Worm (Caenorhabditis elegans): Measurements from ENCODE around the gene irg-3.

irg-3 gene

DNA sequence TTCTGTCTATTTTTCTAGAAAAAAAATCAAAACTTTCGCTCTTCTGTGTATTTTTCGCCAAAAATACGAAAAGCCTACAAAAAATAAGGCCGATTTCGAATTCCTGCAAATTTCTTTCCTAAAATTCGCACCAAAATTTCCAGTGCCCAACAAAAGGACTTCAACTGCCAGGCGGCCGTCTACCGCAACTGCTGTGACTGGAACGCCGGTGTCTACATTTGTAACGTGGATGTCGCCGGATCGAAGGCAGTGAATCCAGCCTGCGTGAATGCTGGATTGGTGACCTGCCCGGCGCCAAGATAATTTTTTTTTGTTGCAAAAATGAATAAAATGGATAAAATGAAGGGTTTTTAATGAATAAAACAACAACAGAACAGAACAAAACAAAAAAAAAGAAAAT, 9.4 kb downstream of the irg-3 start:
- no peak for TF ChIP-seq elt-3 (tag; optimal IDR thresholded peaks at IDR 0.05)
- no peak for TF ChIP-seq aly-2 (tag; optimal IDR thresholded peaks at IDR 0.05)
- no peak for TF ChIP-seq unc-86 (tag; optimal IDR thresholded peaks at IDR 0.05)
- no peak for TF ChIP-seq ceh-90 (tag; optimal IDR thresholded peaks at IDR 0.05)
- TF ChIP-seq pqm-1 (tag; optimal IDR thresholded peaks at IDR 0.05): no peak
- TF ChIP-seq skn-1 (tag; optimal IDR thresholded peaks at IDR 0.05): no peak
- no peak for TF ChIP-seq snu-23 (GFP tag; optimal IDR thresholded peaks at IDR 0.05)
- TF ChIP-seq unc-98 (GFP tag; IDR thresholded peaks at IDR 0.05): no peak
- TF ChIP-seq ces-1 (GFP tag; optimal IDR thresholded peaks at IDR 0.05): no peak
- no peak for TF ChIP-seq grh-1 (GFP tag; IDR thresholded peaks at IDR 0.05)
- TF ChIP-seq lin-39 (tag; optimal IDR thresholded peaks at IDR 0.05): no peak
- TF ChIP-seq efl-1 (optimal IDR thresholded peaks at IDR 0.05): no peak
- TF ChIP-seq efl-1 (GFP tag; optimal IDR thresholded peaks at IDR 0.05 in 1 of 2): no peak
- TF ChIP-seq nhr-84 (tag; optimal IDR thresholded peaks at IDR 0.05): no peak
- TF ChIP-seq blmp-1 (tag; optimal IDR thresholded peaks at IDR 0.05): no peak
- no peak for TF ChIP-seq nhr-47 (tag; optimal IDR thresholded peaks at IDR 0.05)

DNA sequence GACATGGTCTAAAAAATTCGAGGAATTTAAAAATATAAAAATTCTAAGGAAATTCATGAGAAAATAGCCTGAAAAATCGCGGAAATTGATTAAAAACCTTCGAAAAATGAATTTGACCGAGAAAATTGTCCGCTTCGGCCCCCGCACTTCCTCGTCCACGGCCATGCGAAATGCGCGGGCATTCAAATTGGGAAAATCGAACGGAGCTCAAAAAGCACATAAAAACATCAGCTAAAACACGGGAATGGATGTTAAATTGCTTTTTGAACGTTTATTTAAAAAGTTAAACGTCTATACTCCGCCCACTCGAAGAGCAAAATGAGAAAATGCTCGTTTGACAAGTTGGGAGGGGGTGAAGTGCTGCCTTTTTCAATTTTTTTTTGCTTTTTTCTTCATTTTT, 10.7 kb downstream of the irg-3 start, which contains the start of gene F53E10.6:
Gene F53E10.6, minus strand, starts transcription at position 8 of the 400 bp plus-strand sequence.
- peak in 1 of 2 experiments; percentile 66 for TF ChIP-seq ztf-11 (tag; optimal IDR thresholded peaks at IDR 0.05)
- no peak for TF ChIP-seq nhr-84 (tag; optimal IDR thresholded peaks at IDR 0.05)
- TF ChIP-seq dpl-1 (GFP tag; optimal IDR thresholded peaks at IDR 0.05): peak; percentile 80 to 91 (median 89)
- peak; percentile 94 for TF ChIP-seq rnt-1 (tag; optimal IDR thresholded peaks at IDR 0.05)
- TF ChIP-seq Y116A8C.19 (tag; optimal IDR thresholded peaks at IDR 0.05; ENCODE audit: borderline replicate concordance): no peak
- TF ChIP-seq mdl-1 (tag; optimal IDR thresholded peaks at IDR 0.05): no peak
- TF ChIP-seq fkh-8 (tag; optimal IDR thresholded peaks at IDR 0.05): peak; percentile 8
- peak; percentile 40 for TF ChIP-seq mep-1 (tag; optimal IDR thresholded peaks at IDR 0.05)
- TF ChIP-seq nhr-90 (tag; optimal IDR thresholded peaks at IDR 0.05; ENCODE audit: poor library complexity): peak; percentile 52
- peak; percentile 42 to 56 for TF ChIP-seq lsy-2 (tag; optimal IDR thresholded peaks at IDR 0.05)
- TF ChIP-seq elt-2 (tag; optimal IDR thresholded peaks at IDR 0.05): peak; percentile 21
- peak; percentile 35 for TF ChIP-seq snpc-4 (tag; optimal IDR thresholded peaks at IDR 0.05)
- no peak for TF ChIP-seq efl-3 (GFP tag; optimal IDR thresholded peaks at IDR 0.05)
- peak; percentile 28; the same call in 1 of the 2 replicates for TF ChIP-seq isw-1 (GFP tag; IDR thresholded peaks at IDR 0.05)
- TF ChIP-seq lin-15B (tag; optimal IDR thresholded peaks at IDR 0.05): no peak
- TF ChIP-seq tbx-2 (tag; optimal IDR thresholded peaks at IDR 0.05): peak; percentile 44
- TF ChIP-seq pag-3 (tag; optimal IDR thresholded peaks at IDR 0.05; ENCODE audit: borderline replicate concordance, insufficient read depth): no peak
- no peak for TF ChIP-seq aly-2 (tag; optimal IDR thresholded peaks at IDR 0.05)
- TF ChIP-seq elt-3 (tag; optimal IDR thresholded peaks at IDR 0.05): no peak
- no peak for TF ChIP-seq ces-1 (GFP tag; optimal IDR thresholded peaks at IDR 0.05)
- TF ChIP-seq nhr-85 (tag): peak; percentile 77
- no peak for TF ChIP-seq zag-1 (tag; optimal IDR thresholded peaks at IDR 0.05)
- peak; percentile 21 for TF ChIP-seq xbp-1 (tag; optimal IDR thresholded peaks at IDR 0.05)
- TF ChIP-seq snu-23 (GFP tag; optimal IDR thresholded peaks at IDR 0.05): peak; percentile 39
- peak; percentile 90 to 93 for TF ChIP-seq lin-35 (GFP tag; optimal IDR thresholded peaks at IDR 0.05)
- TF ChIP-seq lin-14 (GFP tag; optimal IDR thresholded peaks at IDR 0.05): peak; percentile 34
- TF ChIP-seq C16A3.4 (tag; optimal IDR thresholded peaks at IDR 0.05): no peak
- TF ChIP-seq irx-1 (tag; optimal IDR thresholded peaks at IDR 0.05): peak; percentile 62
- no peak for TF ChIP-seq sup-37 (GFP tag; optimal IDR thresholded peaks at IDR 0.05)
- peak; percentile 20; the same call in 1 of the 2 replicates for TF ChIP-seq nhr-19 (GFP tag; conservative IDR thresholded peaks at IDR 0.05)
- TF ChIP-seq ceh-82 (tag; optimal IDR thresholded peaks at IDR 0.05): peak in 1 of 3 experiments; percentile 39
- no peak for TF ChIP-seq lin-13 (GFP tag; optimal IDR thresholded peaks at IDR 0.05)
- no peak for TF ChIP-seq nhr-77 (tag; optimal IDR thresholded peaks at IDR 0.05)
- no peak for TF ChIP-seq sptf-1 (tag; optimal IDR thresholded peaks at IDR 0.05)
- TF ChIP-seq blmp-1 (tag; optimal IDR thresholded peaks at IDR 0.05): peak; percentile 12
- TF ChIP-seq unc-62 (GFP tag; optimal IDR thresholded peaks at IDR 0.05): no peak
- peak; percentile 83 for TF ChIP-seq ceh-90 (tag; optimal IDR thresholded peaks at IDR 0.05)
- no peak for TF ChIP-seq nhr-76 (tag; optimal IDR thresholded peaks at IDR 0.05)
- peak; percentile 27 for TF ChIP-seq nhr-20 (tag; optimal IDR thresholded peaks at IDR 0.05)
- peak; percentile 15 for TF ChIP-seq swsn-7 (tag; optimal IDR thresholded peaks at IDR 0.05)
- TF ChIP-seq lir-3 (tag; optimal IDR thresholded peaks at IDR 0.05; ENCODE audit: poor library complexity): peak; percentile 74
- peak; percentile 17 for TF ChIP-seq dsc-1 (tag; optimal IDR thresholded peaks at IDR 0.05)

Data from whole organism, L1 larva.